Worm (Caenorhabditis elegans): Measurements from ENCODE around the gene mrps-22.

mrps-22 gene

ce11 chrII:10545924-10546783 is 36.3 kb upstream of the mrps-22 start:
- TF ChIP-seq fos-1 (tag; optimal IDR thresholded peaks at IDR 0.05) = no peak
- TF ChIP-seq nhr-19 (GFP tag; conservative IDR thresholded peaks at IDR 0.05) = no peak
- TF ChIP-seq lin-15B (tag; optimal IDR thresholded peaks at IDR 0.05) = no peak
- TF ChIP-seq pax-3 (tag; optimal IDR thresholded peaks at IDR 0.05) = no peak
- no peak for TF ChIP-seq pqm-1 (tag; optimal IDR thresholded peaks at IDR 0.05)
- no peak for TF ChIP-seq ceh-8 (GFP tag; optimal IDR thresholded peaks at IDR 0.05)
- TF ChIP-seq unc-86 (tag; optimal IDR thresholded peaks at IDR 0.05) = no peak
- TF ChIP-seq ceh-88 (GFP tag; IDR thresholded peaks at IDR 0.05) = no peak
- no peak for TF ChIP-seq nhr-84 (tag; optimal IDR thresholded peaks at IDR 0.05)
- no peak for TF ChIP-seq grh-1 (GFP tag; IDR thresholded peaks at IDR 0.05)
- peak; percentile 0 for TF ChIP-seq dsc-1 (tag; optimal IDR thresholded peaks at IDR 0.05)
- TF ChIP-seq ama-1 (optimal IDR thresholded peaks at IDR 0.05) = peak; percentile 9
- peak; percentile 13 for TF ChIP-seq nhr-47 (tag; optimal IDR thresholded peaks at IDR 0.05)
- no peak for TF ChIP-seq ztf-4 (tag; optimal IDR thresholded peaks at IDR 0.05)
- TF ChIP-seq nhr-90 (tag; optimal IDR thresholded peaks at IDR 0.05; ENCODE audit: poor library complexity) = no peak
- no peak for TF ChIP-seq unc-130 (tag; optimal IDR thresholded peaks at IDR 0.05)
- no peak for TF ChIP-seq swsn-7 (tag; optimal IDR thresholded peaks at IDR 0.05)
- no peak for TF ChIP-seq efl-1 (optimal IDR thresholded peaks at IDR 0.05)
- TF ChIP-seq efl-1 (GFP tag; optimal IDR thresholded peaks at IDR 0.05 in 1 of 2) = peak in 1 of 2 experiments; percentile 70
- peak; percentile 9 for TF ChIP-seq snu-23 (GFP tag; optimal IDR thresholded peaks at IDR 0.05)
- no peak for TF ChIP-seq sox-4 (tag; optimal IDR thresholded peaks at IDR 0.05)
- TF ChIP-seq tlp-1 (tag; optimal IDR thresholded peaks at IDR 0.05) = no peak
- no peak for TF ChIP-seq pag-3 (tag; optimal IDR thresholded peaks at IDR 0.05; ENCODE audit: borderline replicate concordance, insufficient read depth)
- TF ChIP-seq nhr-237 (tag; optimal IDR thresholded peaks at IDR 0.05) = no peak
- TF ChIP-seq unc-30 (tag; optimal IDR thresholded peaks at IDR 0.05) = no peak
- peak; percentile 36 for TF ChIP-seq fkh-8 (tag; optimal IDR thresholded peaks at IDR 0.05)

- TF ChIP-seq ztf-11 (tag; optimal IDR thresholded peaks at IDR 0.05) (peak in 1 of 2 experiments; percentile 8), snu-23 (GFP tag; optimal IDR thresholded peaks at IDR 0.05) (peak; percentile 6), zag-1 (tag; optimal IDR thresholded peaks at IDR 0.05) (no peak), fkh-8 (tag; optimal IDR thresholded peaks at IDR 0.05) (no peak), C16A3.4 (tag; optimal IDR thresholded peaks at IDR 0.05) (peak; percentile 16), blmp-1 (tag; optimal IDR thresholded peaks at IDR 0.05) (peak; percentile 21), elt-3 (tag; optimal IDR thresholded peaks at IDR 0.05) (no peak), lin-14 (GFP tag; optimal IDR thresholded peaks at IDR 0.05) (no peak), nhr-71 (tag; optimal IDR thresholded peaks at IDR 0.05) (peak; percentile 43), lsy-2 (tag; optimal IDR thresholded peaks at IDR 0.05) (peak in 1 of 2 experiments; percentile 13), ceh-82 (tag; optimal IDR thresholded peaks at IDR 0.05) (no peak), efl-1 (optimal IDR thresholded peaks at IDR 0.05) (no peak), efl-1 (GFP tag; optimal IDR thresholded peaks at IDR 0.05 in 1 of 2) (peak in 1 of 2 experiments; percentile 81), rnt-1 (tag; optimal IDR thresholded peaks at IDR 0.05) (peak; percentile 31), ama-1 (optimal IDR thresholded peaks at IDR 0.05) (peak; percentile 47), zip-4 (GFP tag; optimal IDR thresholded peaks at IDR 0.05) (peak; percentile 19), C34B4.2 (tag; optimal IDR thresholded peaks at IDR 0.05) (no peak), tlp-1 (tag; optimal IDR thresholded peaks at IDR 0.05) (no peak)
Observed at ce11 chrII:10546784-10547087, 35.7 kb upstream of the mrps-22 start.

ce11 chrII:10547311-10547710 is 35.1 kb upstream of the mrps-22 start:
- TF ChIP-seq grh-1 (GFP tag; IDR thresholded peaks at IDR 0.05) = peak; percentile 33; the same call in 1 of the 2 replicates
- peak in 1 of 2 experiments; percentile 3 for TF ChIP-seq lin-35 (GFP tag; optimal IDR thresholded peaks at IDR 0.05)
- TF ChIP-seq elt-2 (tag; optimal IDR thresholded peaks at IDR 0.05) = no peak
- TF ChIP-seq nhr-11 (tag; optimal IDR thresholded peaks at IDR 0.05) = no peak
- 0 out of 2 replicates have a peak, but pooled peaks have one; percentile 44 for TF ChIP-seq ets-5 (GFP tag; IDR thresholded peaks at IDR 0.05)
- no peak for TF ChIP-seq jun-1 (tag; optimal IDR thresholded peaks at IDR 0.05)
- TF ChIP-seq nhr-85 (tag) = peak; percentile 67
